Worm (Caenorhabditis elegans) whole organism, L4/young adult: ENCODE data around the gene T06E4.7.

ENCODE experiments used
- W03F9.2 ChIP-seq: fragments of 150-350 bp; optimal IDR thresholded peaks from 2 replicates; lab custom pipeline; 2014; ENCODE audit warnings: missing biosample characterization, missing genetic modification characterization
- dao-5 ChIP-seq: sonication (generic microtip); optimal IDR thresholded peaks from 2 replicates; lab custom pipeline; 2016; ENCODE audit warnings: missing genotype, missing genetic modification characterization, moderate library complexity, missing compliant biosample characterization
- him-1 ChIP-seq: sonication (generic microtip); optimal IDR thresholded peaks from 2 replicates; lab custom pipeline; 2016; ENCODE audit warnings: missing genotype, missing genetic modification reagents, missing genetic modification characterization, missing compliant biosample characterization

Gene T06E4.7

ce11 chrV:9625604-9626446 is at the start of gene T06E4.7:
T06E4.7 (plus strand) TSS chrV:9626396.
- TF ChIP-seq W03F9.2 (tag; lab: Kevin White, UChicago) (no peak), dao-5 (tag; lab: Kevin White, UChicago) (no peak), him-1 (tag; lab: Kevin White, UChicago) (no peak)

ce11 chrV:9576991-9577390 is 49.2 kb upstream of the T06E4.7 start, which contains the start of gene F25B3.2:
F25B3.2 (plus strand) TSS chrV:9577291.
- TF ChIP-seq W03F9.2 (tag; lab: Kevin White, UChicago) (no peak), dao-5 (tag; lab: Kevin White, UChicago) (no peak), him-1 (tag; lab: Kevin White, UChicago) (no peak)

ce11 chrV:9582594-9583322 is 43.4 kb upstream of the T06E4.7 start, which contains the start of gene rtfo-1:
rtfo-1 (minus strand) TSS chrV:9582644.
- TF ChIP-seq W03F9.2 (tag; lab: Kevin White, UChicago) (no peak), dao-5 (tag; lab: Kevin White, UChicago) (no peak), him-1 (tag; lab: Kevin White, UChicago) (no peak)

ce11 chrV:9583323-9583644 is 42.9 kb upstream of the T06E4.7 start, which contains the start of gene K09G1.1:
K09G1.1 (plus strand) TSS chrV:9583545.
- TF ChIP-seq him-1 (tag; lab: Kevin White, UChicago) (no peak), dao-5 (tag; lab: Kevin White, UChicago) (no peak), W03F9.2 (tag; lab: Kevin White, UChicago) (no peak)

- no peak for TF ChIP-seq dao-5 (tag; lab: Kevin White, UChicago)
- TF ChIP-seq him-1 (tag; lab: Kevin White, UChicago) = no peak
- no peak for TF ChIP-seq W03F9.2 (tag; lab: Kevin White, UChicago)
These were observed 41.9 kb upstream of the T06E4.7 start for ce11 chrV:9584263-9584662.

- TF ChIP-seq W03F9.2 (tag; lab: Kevin White, UChicago) (no peak), him-1 (tag; lab: Kevin White, UChicago) (no peak), dao-5 (tag; lab: Kevin White, UChicago) (no peak)
These were observed 38.6 kb upstream of the T06E4.7 start for ce11 chrV:9587619-9588018.

- no peak for TF ChIP-seq W03F9.2 (tag; lab: Kevin White, UChicago)
- no peak for TF ChIP-seq dao-5 (tag; lab: Kevin White, UChicago)
- TF ChIP-seq him-1 (tag; lab: Kevin White, UChicago) = no peak
These were observed 37.6 kb upstream of the T06E4.7 start for ce11 chrV:9588574-9588973.

ce11 chrV:9590317-9590716 is 35.9 kb upstream of the T06E4.7 start, which contains the start of gene K09G1.2:
K09G1.2 (plus strand) TSS chrV:9590617.
- TF ChIP-seq W03F9.2 (tag; lab: Kevin White, UChicago) (no peak), him-1 (tag; lab: Kevin White, UChicago) (no peak), dao-5 (tag; lab: Kevin White, UChicago) (no peak)

- no peak for TF ChIP-seq dao-5 (tag; lab: Kevin White, UChicago)
- no peak for TF ChIP-seq him-1 (tag; lab: Kevin White, UChicago)
- TF ChIP-seq W03F9.2 (tag; lab: Kevin White, UChicago) = no peak
These were observed 17.9 kb upstream of the T06E4.7 start, which contains the start of gene dop-2 for ce11 chrV:9608256-9608655. dop-2 (plus strand) TSS chrV:9608556.

ce11 chrV:9609217-9609616 is 17.0 kb upstream of the T06E4.7 start:
- TF ChIP-seq him-1 (tag; lab: Kevin White, UChicago) = no peak

- TF ChIP-seq him-1 (tag; lab: Kevin White, UChicago) = no peak
- no peak for TF ChIP-seq dao-5 (tag; lab: Kevin White, UChicago)
- TF ChIP-seq W03F9.2 (tag; lab: Kevin White, UChicago) = no peak
These were observed 10.5 kb upstream of the T06E4.7 start, which contains the start of gene pqn-63 for ce11 chrV:9615725-9616124. pqn-63 (plus strand) TSS chrV:9616031.

- TF ChIP-seq him-1 (tag; lab: Kevin White, UChicago) (no peak), W03F9.2 (tag; lab: Kevin White, UChicago) (no peak), dao-5 (tag; lab: Kevin White, UChicago) (no peak)
These were observed 10.1 kb upstream of the T06E4.7 start for ce11 chrV:9616130-9616529.

ce11 chrV:9616687-9617086 is 9.5 kb upstream of the T06E4.7 start:
- TF ChIP-seq dao-5 (tag; lab: Kevin White, UChicago) (no peak), W03F9.2 (tag; lab: Kevin White, UChicago) (no peak), him-1 (tag; lab: Kevin White, UChicago) (no peak)
